Fruit fly (Drosophila melanogaster) whole organism, embryonic: Measurements from ENCODE around the gene CG34290.

Experiments
- Ada2b ChIP-seq: fragments of 200-800 bp; sonication (Bioruptor generic); IDR thresholded peaks from 2 replicates; pipeline ENCODE4 v1.3.6; 2022; ENCODE audit warnings: missing biosample characterization, missing genetic modification characterization
- Adf1 ChIP-seq: fragments of 200-800 bp; sonication (Bioruptor generic); IDR thresholded peaks from 2 replicates; pipeline ENCODE4 v1.3.6; 2022; ENCODE audit warnings: missing biosample characterization, missing genetic modification characterization
- CG10274 ChIP-seq: fragments of 200-800 bp; sonication (Bioruptor generic); optimal IDR thresholded peaks from 3 replicates; lab custom pipeline; 2017; ENCODE audit warnings: missing biosample characterization, mild to moderate bottlenecking, missing genetic modification characterization
- CG12299 ChIP-seq: fragments of 200-800 bp; sonication (Bioruptor generic); optimal IDR thresholded peaks from 2 replicates; lab custom pipeline; 2018; ENCODE audit warnings: missing biosample characterization, mild to moderate bottlenecking, missing genetic modification characterization
- CG12391 ChIP-seq: fragments of 200-800 bp; sonication (Bioruptor generic); optimal IDR thresholded peaks from 3 replicates; lab custom pipeline; 2018; ENCODE audit warnings: missing biosample characterization, mild to moderate bottlenecking, missing genetic modification characterization, moderate library complexity
- CG13894 ChIP-seq: fragments of 200-800 bp; sonication (Bioruptor generic); optimal IDR thresholded peaks from 3 replicates; lab custom pipeline; 2018; ENCODE audit warnings: missing biosample characterization, mild to moderate bottlenecking, missing genetic modification characterization, moderate library complexity
- CG15696 ChIP-seq: fragments of 200-800 bp; sonication (Bioruptor generic); optimal IDR thresholded peaks from 2 replicates; lab custom pipeline; 2019; ENCODE audit warnings: missing biosample characterization, mild to moderate bottlenecking, missing genetic modification characterization, moderate library complexity
- CG1647 ChIP-seq: fragments of 200-800 bp; sonication (Bioruptor generic); optimal IDR thresholded peaks from 3 replicates; lab custom pipeline; 2016; ENCODE audit warnings: missing biosample characterization, missing genetic modification characterization
- CG16863 ChIP-seq: fragments of 200-800 bp; sonication (Bioruptor generic); optimal IDR thresholded peaks from 3 replicates; lab custom pipeline; 2016; ENCODE audit warnings: missing biosample characterization, missing genetic modification characterization
- CG2129 ChIP-seq: fragments of 200-800 bp; sonication (Bioruptor generic); IDR thresholded peaks from 2 replicates; pipeline ENCODE4 v1.3.6; 2022; ENCODE audit warnings: missing biosample characterization, missing genetic modification characterization; ENCODE audit not compliant: partially characterized antibody
- CG2199 ChIP-seq: fragments of 200-800 bp; sonication (Bioruptor generic); IDR thresholded peaks from 3 replicates; pipeline ENCODE4 v1.3.6; 2022; ENCODE audit warnings: missing biosample characterization, missing genetic modification characterization
- CG32767 ChIP-seq: fragments of 200-800 bp; sonication (Bioruptor generic); IDR thresholded peaks from 2 replicates; pipeline ENCODE4 v1.3.6; 2022; ENCODE audit warnings: missing biosample characterization, missing genetic modification characterization
- CG33213 ChIP-seq: fragments of 200-800 bp; sonication (Bioruptor generic); optimal IDR thresholded peaks from 3 replicates; lab custom pipeline; 2016; ENCODE audit warnings: missing biosample characterization, missing genetic modification characterization
- CG5245 ChIP-seq: fragments of 200-800 bp; sonication (Bioruptor generic); optimal IDR thresholded peaks from 3 replicates; lab custom pipeline; 2016; ENCODE audit warnings: missing biosample characterization, missing genetic modification characterization
- CG6813 ChIP-seq: fragments of 200-800 bp; sonication (Bioruptor generic); optimal IDR thresholded peaks from 2 replicates; lab custom pipeline; 2017; ENCODE audit warnings: missing biosample characterization, missing genetic modification characterization, mild to moderate bottlenecking, moderate library complexity, missing genetic modification reagents
- CG7745 ChIP-seq: fragments of 200-800 bp; sonication (Bioruptor generic); optimal IDR thresholded peaks from 2 replicates; lab custom pipeline; 2018; ENCODE audit warnings: missing biosample characterization, mild to moderate bottlenecking, missing genetic modification characterization, moderate library complexity
- D ChIP-seq, 2 experiments: fragments of 200-800 bp in 1 of 2; fragments of >200 bp in 1 of 2; sonication (Bioruptor generic) in 1 of 2; optimal IDR thresholded peaks; 2 replicates in 1 of 2; 3 replicates in 1 of 2; lab custom pipeline; 2017; ENCODE audit warnings: mild to moderate bottlenecking in 1 of 2, missing biosample characterization in 1 of 2, missing genetic modification characterization in 1 of 2, missing genetic modification reagents in 1 of 2
- Dip3 ChIP-seq: fragments of 200-800 bp; sonication (Bioruptor generic); optimal IDR thresholded peaks from 3 replicates; lab custom pipeline; 2016; ENCODE audit warnings: missing biosample characterization, missing genetic modification characterization
- Gug ChIP-seq: fragments of 200-800 bp; sonication (Bioruptor generic); IDR thresholded peaks from 4 replicates; pipeline ENCODE4 v1.3.6; 2022; ENCODE audit warnings: missing biosample characterization, missing genetic modification characterization
- H15 ChIP-seq: fragments of 200-800 bp; sonication (Bioruptor generic); IDR thresholded peaks from 3 replicates; pipeline ENCODE4 v1.3.6; 2022; ENCODE audit warnings: missing biosample characterization, missing genetic modification characterization
- HmgD ChIP-seq: fragments of 200-800 bp; sonication (Bioruptor generic); optimal IDR thresholded peaks from 3 replicates; lab custom pipeline; 2016; ENCODE audit warnings: missing biosample characterization, missing genetic modification characterization
- HmgZ ChIP-seq: fragments of 200-800 bp; sonication (Bioruptor generic); optimal IDR thresholded peaks from 2 replicates; lab custom pipeline; 2018; ENCODE audit warnings: missing biosample characterization, mild to moderate bottlenecking, missing genetic modification characterization
- Jarid2 ChIP-seq: fragments of 200-800 bp; sonication (Bioruptor generic); optimal IDR thresholded peaks from 3 replicates; lab custom pipeline; 2017; ENCODE audit warnings: mild to moderate bottlenecking, missing biosample characterization, missing genetic modification reagents, missing genetic modification characterization
- Mad ChIP-seq: fragments of 200-800 bp; sonication (Bioruptor generic); optimal IDR thresholded peaks from 2 replicates; lab custom pipeline; 2016; ENCODE audit warnings: missing biosample characterization, missing genetic modification characterization
- ash1 ChIP-seq: fragments of 200-800 bp; sonication (Bioruptor generic); optimal IDR thresholded peaks from 2 replicates; lab custom pipeline; 2018; ENCODE audit warnings: missing biosample characterization, mild to moderate bottlenecking, missing genetic modification characterization
- cad ChIP-seq: fragments of >200 bp; optimal IDR thresholded peaks from 2 replicates; lab custom pipeline; 2017; ENCODE audit warnings: missing biosample characterization, missing genetic modification characterization
- corto ChIP-seq: fragments of 200-800 bp; sonication (Bioruptor generic); optimal IDR thresholded peaks from 2 replicates; lab custom pipeline; 2016; ENCODE audit warnings: missing biosample characterization, mild to moderate bottlenecking, missing genetic modification characterization, moderate library complexity
- dati ChIP-seq: fragments of 200-800 bp; sonication (Bioruptor generic); IDR thresholded peaks from 2 replicates; pipeline ENCODE4 v1.3.6; 2022; ENCODE audit warnings: missing biosample characterization, missing genetic modification characterization
- eyg ChIP-seq: fragments of 200-800 bp; sonication (Bioruptor generic); optimal IDR thresholded peaks from 3 replicates; lab custom pipeline; 2016; ENCODE audit warnings: missing biosample characterization, missing genetic modification characterization
- fd102C ChIP-seq: fragments of 200-800 bp; sonication (Bioruptor generic); optimal IDR thresholded peaks from 2 replicates; lab custom pipeline; 2018; ENCODE audit warnings: missing biosample characterization, mild to moderate bottlenecking, missing genetic modification characterization, moderate library complexity
- gfzf ChIP-seq: fragments of 200-800 bp; sonication (Bioruptor generic); optimal IDR thresholded peaks from 2 replicates; lab custom pipeline; 2016; ENCODE audit warnings: missing biosample characterization, mild to moderate bottlenecking, missing genetic modification characterization, moderate library complexity
- kni ChIP-seq: fragments of 200-800 bp; sonication (Bioruptor generic); optimal IDR thresholded peaks from 3 replicates; lab custom pipeline; 2017; ENCODE audit warnings: mild to moderate bottlenecking, missing biosample characterization, missing genetic modification reagents, missing genetic modification characterization
- lilli ChIP-seq: fragments of 200-800 bp; sonication (Bioruptor generic); optimal IDR thresholded peaks from 3 replicates; lab custom pipeline; 2016; ENCODE audit warnings: missing biosample characterization, missing genetic modification characterization
- odd ChIP-seq: fragments of 200-800 bp; sonication (Bioruptor generic); optimal IDR thresholded peaks from 2 replicates; lab custom pipeline; 2017; ENCODE audit warnings: missing biosample characterization, mild to moderate bottlenecking, missing genetic modification characterization
- pan ChIP-seq, 4 experiments: fragments of >200 bp in 3 of 4; fragments of 200-800 bp in 1 of 4; sonication (Bioruptor generic) in 1 of 4; optimal IDR thresholded peaks in 3 of 4; IDR thresholded peaks in 1 of 4; 2 replicates each; pipeline versions ENCODE4 v1.3.6 to Lab custom; 2017 to 2022; ENCODE audit warnings: missing biosample characterization in 2 of 4, missing genetic modification characterization in 2 of 4, mixed read lengths in 1 of 4
- pita ChIP-seq: fragments of 200-800 bp; sonication (Bioruptor generic); optimal IDR thresholded peaks from 2 replicates; lab custom pipeline; 2017; ENCODE audit warnings: missing biosample characterization, mild to moderate bottlenecking, missing genetic modification characterization
- psq ChIP-seq: fragments of 200-800 bp; sonication (Bioruptor generic); optimal IDR thresholded peaks from 2 replicates; lab custom pipeline; 2017; ENCODE audit warnings: missing biosample characterization, missing genetic modification characterization
- rib ChIP-seq: fragments of 200-800 bp; sonication (Bioruptor generic); IDR thresholded peaks from 2 replicates; pipeline ENCODE4 v1.3.6; 2022; ENCODE audit warnings: missing biosample characterization, missing genetic modification characterization
- ro ChIP-seq: fragments of 200-800 bp; sonication (Bioruptor generic); IDR thresholded peaks from 2 replicates; pipeline ENCODE4 v1.3.6; 2022; ENCODE audit warnings: missing biosample characterization, missing genetic modification characterization
- run ChIP-seq: fragments of 200-800 bp; sonication (Bioruptor generic); optimal IDR thresholded peaks from 3 replicates; lab custom pipeline; 2018; ENCODE audit warnings: missing biosample characterization, mild to moderate bottlenecking, missing genetic modification characterization
- sr ChIP-seq: fragments of 200-800 bp; sonication (Bioruptor generic); IDR thresholded peaks from 3 replicates; pipeline ENCODE4 v1.3.6; 2022; ENCODE audit warnings: missing biosample characterization, missing genetic modification characterization
- sug ChIP-seq: fragments of 200-800 bp; optimal IDR thresholded peaks from 2 replicates; lab custom pipeline; 2019; ENCODE audit warnings: missing biosample characterization, mild to moderate bottlenecking, missing genetic modification characterization, moderate library complexity
- toy ChIP-seq: fragments of 200-800 bp; sonication (Bioruptor generic); IDR thresholded peaks from 2 replicates; pipeline ENCODE4 v1.3.6; 2022; ENCODE audit warnings: missing biosample characterization, missing genetic modification characterization
- vnd ChIP-seq: fragments of 200-800 bp; sonication (Bioruptor generic); IDR thresholded peaks from 3 replicates; pipeline ENCODE4 v1.3.6; 2022; ENCODE audit warnings: missing biosample characterization, missing genetic modification characterization; ENCODE audit not compliant: partially characterized antibody
- vvl ChIP-seq: fragments of 200-800 bp; sonication (Bioruptor generic); IDR thresholded peaks from 2 replicates; pipeline ENCODE4 v1.3.6; 2022; ENCODE audit warnings: missing biosample characterization, missing genetic modification characterization
- wek ChIP-seq: fragments of 200-800 bp; sonication (Bioruptor generic); optimal IDR thresholded peaks from 3 replicates; lab custom pipeline; 2018; ENCODE audit warnings: missing biosample characterization, mild to moderate bottlenecking, missing genetic modification characterization, moderate library complexity
- zen2 ChIP-seq: fragments of 200-800 bp; sonication (Bioruptor generic); IDR thresholded peaks from 3 replicates; pipeline ENCODE4 v1.3.6; 2022; ENCODE audit warnings: missing biosample characterization, missing genetic modification characterization; ENCODE audit not compliant: partially characterized antibody

CG34290 gene

DNA sequence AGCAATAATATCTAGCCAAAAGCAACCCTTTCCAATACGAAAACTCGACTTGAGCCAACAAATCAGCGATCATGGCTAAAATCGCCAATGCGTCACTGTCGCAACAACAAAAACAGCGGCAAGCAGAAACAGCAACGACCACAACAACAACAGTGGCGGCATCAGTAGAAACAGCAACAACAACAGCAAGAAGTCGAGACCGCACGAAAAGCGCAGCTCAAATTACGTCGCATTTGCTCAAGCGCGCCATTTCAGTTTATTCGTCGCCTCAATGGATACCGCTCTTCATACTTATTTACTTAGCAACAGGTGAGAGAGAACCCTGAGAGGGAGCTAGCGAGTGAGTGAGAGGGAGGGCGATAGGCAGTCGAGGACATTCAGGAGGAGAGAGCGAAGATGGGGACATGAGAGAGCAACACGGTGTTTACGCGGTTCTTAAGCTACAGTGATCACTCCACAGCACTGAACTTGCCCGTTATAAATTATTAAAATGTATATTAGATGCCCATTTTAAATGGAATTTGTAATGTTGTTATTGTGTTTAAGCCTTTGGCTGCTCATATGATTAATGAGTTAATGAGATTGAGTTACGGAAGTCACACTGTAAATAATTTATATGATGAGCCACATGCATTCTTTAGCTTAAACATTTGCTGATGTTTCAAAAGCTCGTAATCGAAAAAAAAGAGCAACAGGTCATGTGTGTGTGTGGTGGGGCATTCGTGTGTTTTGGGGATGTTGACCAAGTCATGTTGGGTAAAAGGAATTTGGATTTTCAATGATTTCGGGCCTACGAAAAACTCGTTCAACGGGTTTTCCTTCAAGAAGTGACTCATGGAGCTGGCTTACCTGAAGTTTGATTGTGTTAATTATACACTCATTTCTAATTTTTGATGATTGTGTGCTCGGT is 6.2 kb upstream of the CG34290 start (continued):
- no peak for TF ChIP-seq gfzf
- no peak for TF ChIP-seq CG2129 (GFP tag; lab: Robert Waterston, UW)
- peak; percentile 38 for TF ChIP-seq kni (GFP tag; lab: Kevin White, UChicago)
- TF ChIP-seq CG13894 (tag; lab: Kevin White, UChicago), result no peak
- TF ChIP-seq ro (GFP tag; lab: Robert Waterston, UW), result peak; percentile 64
- TF ChIP-seq dati (GFP tag; lab: Robert Waterston, UW), result peak; percentile 39
- no peak for TF ChIP-seq CG2199 (GFP tag; lab: Robert Waterston, UW)
- peak; percentile 88 for TF ChIP-seq CG15696 (tag; lab: Kevin White, UChicago)
- no peak for TF ChIP-seq Jarid2 (GFP tag; lab: Kevin White, UChicago)
- peak; percentile 50 for TF ChIP-seq Mad (GFP tag; lab: Kevin White, UChicago)
- TF ChIP-seq CG12391, result peak; percentile 80
- peak; percentile 66 for TF ChIP-seq CG5245 (GFP tag; lab: Kevin White, UChicago)
- peak; percentile 68; the same call in 2 of the 3 replicates for TF ChIP-seq H15
- no peak for TF ChIP-seq rib (GFP tag; lab: Robert Waterston, UW)
- no peak for TF ChIP-seq zen2 (GFP tag; lab: Robert Waterston, UW)
- TF ChIP-seq HmgZ (tag; lab: Kevin White, UChicago), result peak; percentile 59
- TF ChIP-seq psq (GFP tag; lab: Kevin White, UChicago), result no peak
- TF ChIP-seq lilli (GFP tag; lab: Kevin White, UChicago), result peak; percentile 86
- no peak for TF ChIP-seq cad (GFP tag; lab: Kevin White, UChicago)
- TF ChIP-seq HmgD, result no peak
- peak; percentile 76 for TF ChIP-seq Gug (GFP tag; lab: Robert Waterston, UW)
- peak; percentile 87 for TF ChIP-seq Ada2b (GFP tag; lab: Robert Waterston, UW)
- peak; percentile 39 for TF ChIP-seq wek
- peak; percentile 32 for TF ChIP-seq eyg (GFP tag; lab: Kevin White, UChicago)
- TF ChIP-seq CG1647 (GFP tag; lab: Kevin White, UChicago), result peak; percentile 40
- TF ChIP-seq CG33213 (GFP tag; lab: Kevin White, UChicago), result peak; percentile 71
- no peak for TF ChIP-seq CG7745 (tag; lab: Kevin White, UChicago)
- TF ChIP-seq Adf1, result no peak; the same call in 1 of the 2 replicates
- peak; percentile 97 for TF ChIP-seq corto
- peak; percentile 80 for TF ChIP-seq Dip3 (GFP tag; lab: Kevin White, UChicago)
- TF ChIP-seq CG10274 (GFP tag; lab: Kevin White, UChicago), result peak; percentile 20
- no peak for TF ChIP-seq ash1 (GFP tag; lab: Kevin White, UChicago)
- TF ChIP-seq CG32767 (GFP tag; lab: Robert Waterston, UW), result peak; percentile 72
- TF ChIP-seq pan (optimal IDR thresholded peaks at IDR 0.05; lab: Kevin White, UChicago), result no peak
- TF ChIP-seq pan (GFP tag; optimal IDR thresholded peaks at IDR 0.05 in 1 of 2, IDR thresholded peaks at IDR 0.05 in 1 of 2), result peak in 1 of 2 experiments; percentile 88
- TF ChIP-seq pita (GFP tag; lab: Kevin White, UChicago), result no peak
- TF ChIP-seq D (optimal IDR thresholded peaks at IDR 0.05; lab: Kevin White, UChicago), result no peak
- peak; percentile 45 for TF ChIP-seq D (GFP tag; optimal IDR thresholded peaks at IDR 0.05; lab: Kevin White, UChicago)
- peak; percentile 33 for TF ChIP-seq CG16863 (GFP tag; lab: Kevin White, UChicago)
- peak; percentile 61 for TF ChIP-seq fd102C (GFP tag; lab: Kevin White, UChicago)
- no peak for TF ChIP-seq vnd
- peak; percentile 60 for TF ChIP-seq sug (tag; lab: Kevin White, UChicago)
- no peak for TF ChIP-seq sr (GFP tag; lab: Robert Waterston, UW)
- TF ChIP-seq toy (GFP tag; lab: Robert Waterston, UW), result 0 out of 2 replicates have a peak, but pooled peaks have one; percentile 29
- peak; percentile 65 for TF ChIP-seq CG12299
- peak; percentile 89 for TF ChIP-seq vvl (GFP tag; lab: Robert Waterston, UW)
- TF ChIP-seq run, result peak; percentile 18
- TF ChIP-seq odd (GFP tag; lab: Kevin White, UChicago), result peak; percentile 66
- TF ChIP-seq CG6813 (GFP tag; lab: Kevin White, UChicago), result peak; percentile 54
